Fruit fly (Drosophila melanogaster) whole organism, embryonic: ENCODE data around the gene pod1.

Source experiments
- Atf3 ChIP-seq: fragments of 200-800 bp; sonication (Bioruptor generic); optimal IDR thresholded peaks from 3 replicates; lab custom pipeline; 2016; ENCODE audit warnings: missing biosample characterization, missing genetic modification characterization
- Bteb2 ChIP-seq: fragments of 200-800 bp; sonication (Bioruptor generic); optimal IDR thresholded peaks from 2 replicates; lab custom pipeline; 2016; ENCODE audit warnings: missing biosample characterization, missing genetic modification characterization
- CG10147 ChIP-seq: fragments of 200-800 bp; sonication (Bioruptor generic); optimal IDR thresholded peaks from 2 replicates; lab custom pipeline; 2019; ENCODE audit warnings: missing biosample characterization, mild to moderate bottlenecking, missing genetic modification characterization, moderate library complexity
- CG10274 ChIP-seq: fragments of 200-800 bp; sonication (Bioruptor generic); optimal IDR thresholded peaks from 3 replicates; lab custom pipeline; 2017; ENCODE audit warnings: missing biosample characterization, mild to moderate bottlenecking, missing genetic modification characterization
- CG11398 ChIP-seq: fragments of 200-800 bp; sonication (Bioruptor generic); optimal IDR thresholded peaks from 2 replicates; lab custom pipeline; 2016; ENCODE audit warnings: missing biosample characterization, missing genetic modification characterization
- CG12071 ChIP-seq: fragments of 200-800 bp; sonication (Bioruptor generic); optimal IDR thresholded peaks from 3 replicates; lab custom pipeline; 2018; ENCODE audit warnings: missing biosample characterization, mild to moderate bottlenecking, missing genetic modification characterization
- CG12391 ChIP-seq: fragments of 200-800 bp; sonication (Bioruptor generic); optimal IDR thresholded peaks from 3 replicates; lab custom pipeline; 2018; ENCODE audit warnings: missing biosample characterization, mild to moderate bottlenecking, missing genetic modification characterization, moderate library complexity
- CG12942 ChIP-seq: fragments of 200-800 bp; sonication (Bioruptor generic); optimal IDR thresholded peaks from 3 replicates; lab custom pipeline; 2016; ENCODE audit warnings: missing biosample characterization, missing genetic modification characterization
- CG13894 ChIP-seq: fragments of 200-800 bp; sonication (Bioruptor generic); optimal IDR thresholded peaks from 3 replicates; lab custom pipeline; 2018; ENCODE audit warnings: missing biosample characterization, mild to moderate bottlenecking, missing genetic modification characterization, moderate library complexity
- CG1529 ChIP-seq: fragments of 200-800 bp; sonication (Bioruptor generic); optimal IDR thresholded peaks from 3 replicates; lab custom pipeline; 2018; ENCODE audit warnings: missing biosample characterization, missing genetic modification characterization
- CG15696 ChIP-seq: fragments of 200-800 bp; sonication (Bioruptor generic); optimal IDR thresholded peaks from 2 replicates; lab custom pipeline; 2019; ENCODE audit warnings: missing biosample characterization, mild to moderate bottlenecking, missing genetic modification characterization, moderate library complexity
- CG16863 ChIP-seq: fragments of 200-800 bp; sonication (Bioruptor generic); optimal IDR thresholded peaks from 3 replicates; lab custom pipeline; 2016; ENCODE audit warnings: missing biosample characterization, missing genetic modification characterization
- CG1832 ChIP-seq: fragments of 200-800 bp; sonication (Bioruptor generic); optimal IDR thresholded peaks from 2 replicates; lab custom pipeline; 2017; ENCODE audit warnings: missing biosample characterization, mild to moderate bottlenecking, missing genetic modification characterization, inconsistent platforms
- CG2120 ChIP-seq: fragments of 200-800 bp; sonication (Bioruptor generic); optimal IDR thresholded peaks from 3 replicates; lab custom pipeline; 2016; ENCODE audit warnings: missing biosample characterization, missing genetic modification characterization
- CG2129 ChIP-seq: fragments of 200-800 bp; sonication (Bioruptor generic); IDR thresholded peaks from 2 replicates; pipeline ENCODE4 v1.3.6; 2022; ENCODE audit warnings: missing biosample characterization, missing genetic modification characterization; ENCODE audit not compliant: partially characterized antibody
- CG2712 ChIP-seq: fragments of 200-800 bp; optimal IDR thresholded peaks from 3 replicates; lab custom pipeline; 2019; ENCODE audit warnings: missing biosample characterization, mild to moderate bottlenecking, missing genetic modification characterization, moderate library complexity
- CG4424 ChIP-seq: fragments of 200-800 bp; sonication (Bioruptor generic); optimal IDR thresholded peaks from 3 replicates; lab custom pipeline; 2016; ENCODE audit warnings: missing biosample characterization, missing genetic modification characterization
- CG6683 ChIP-seq: fragments of 200-800 bp; sonication (Bioruptor generic); optimal IDR thresholded peaks from 2 replicates; lab custom pipeline; 2017; ENCODE audit warnings: missing biosample characterization, mild to moderate bottlenecking, missing genetic modification characterization, missing genetic modification reagents
- CG7556 ChIP-seq: fragments of 200-800 bp; sonication (Bioruptor generic); optimal IDR thresholded peaks from 2 replicates; lab custom pipeline; 2017; ENCODE audit warnings: missing biosample characterization, mild to moderate bottlenecking, missing genetic modification characterization
- CG7839 ChIP-seq: fragments of 200-800 bp; sonication (Bioruptor generic); optimal IDR thresholded peaks from 3 replicates; lab custom pipeline; 2018; ENCODE audit warnings: missing biosample characterization, mild to moderate bottlenecking, missing genetic modification characterization, moderate library complexity
- CG8478 ChIP-seq: fragments of >200 bp; optimal IDR thresholded peaks from 2 replicates; lab custom pipeline; 2018
- CG8924 ChIP-seq: fragments of 200-800 bp; optimal IDR thresholded peaks from 3 replicates; lab custom pipeline; 2019; ENCODE audit warnings: missing biosample characterization, mild to moderate bottlenecking, missing genetic modification characterization, moderate library complexity
- CG9609 ChIP-seq: fragments of 200-800 bp; sonication (Bioruptor generic); optimal IDR thresholded peaks from 3 replicates; lab custom pipeline; 2016; ENCODE audit warnings: missing biosample characterization, missing genetic modification characterization
- CG9727 ChIP-seq: fragments of 200-800 bp; sonication (Bioruptor generic); optimal IDR thresholded peaks from 3 replicates; lab custom pipeline; 2017; ENCODE audit warnings: missing biosample characterization, mild to moderate bottlenecking, missing genetic modification characterization
- CG9797 ChIP-seq: fragments of 200-800 bp; sonication (Bioruptor generic); optimal IDR thresholded peaks from 3 replicates; lab custom pipeline; 2018; ENCODE audit warnings: missing biosample characterization, mild to moderate bottlenecking, missing genetic modification characterization
- Dref ChIP-seq: fragments of 200-800 bp; sonication (Bioruptor generic); IDR thresholded peaks from 2 replicates; pipeline ENCODE4 v1.3.6; 2022; ENCODE audit warnings: missing biosample characterization, missing genetic modification characterization
- E2f1 ChIP-seq: fragments of 200-800 bp; sonication (Bioruptor generic); IDR thresholded peaks from 2 replicates; pipeline ENCODE4 v1.3.6; 2022; ENCODE audit warnings: missing biosample characterization, missing genetic modification characterization
- Ets65A ChIP-seq: fragments of 200-800 bp; sonication (Bioruptor generic); peaks from one replicate; lab custom pipeline; 2016; ENCODE audit warnings: missing biosample characterization, missing genetic modification characterization
- Gug ChIP-seq: fragments of 200-800 bp; sonication (Bioruptor generic); IDR thresholded peaks from 4 replicates; pipeline ENCODE4 v1.3.6; 2022; ENCODE audit warnings: missing biosample characterization, missing genetic modification characterization
- H2.0 ChIP-seq: fragments of 200-800 bp; sonication (Bioruptor generic); IDR thresholded peaks from 2 replicates; pipeline ENCODE4 v1.3.6; 2022; ENCODE audit warnings: missing biosample characterization, missing genetic modification characterization
- HHEX ChIP-seq: fragments of 200-800 bp; sonication (Bioruptor generic); optimal IDR thresholded peaks from 3 replicates; lab custom pipeline; 2017; ENCODE audit warnings: missing biosample characterization, mild to moderate bottlenecking, missing genetic modification characterization, missing genetic modification reagents
- HLH3B ChIP-seq: fragments of 200-800 bp; sonication (Bioruptor generic); IDR thresholded peaks from 2 replicates; pipeline ENCODE4 v1.3.6; 2022; ENCODE audit warnings: missing biosample characterization, missing genetic modification characterization
- Hsf ChIP-seq: fragments of 200-800 bp; sonication (Bioruptor generic); optimal IDR thresholded peaks from 3 replicates; lab custom pipeline; 2016; ENCODE audit warnings: missing biosample characterization, missing genetic modification characterization
- Mad ChIP-seq: fragments of 200-800 bp; sonication (Bioruptor generic); optimal IDR thresholded peaks from 2 replicates; lab custom pipeline; 2016; ENCODE audit warnings: missing biosample characterization, missing genetic modification characterization
- Mes4 ChIP-seq: fragments of 200-800 bp; sonication (Bioruptor generic); optimal IDR thresholded peaks from 2 replicates; lab custom pipeline; 2016; ENCODE audit warnings: missing biosample characterization, missing genetic modification characterization
- NC2α ChIP-seq: fragments of 200-800 bp; sonication (Bioruptor generic); optimal IDR thresholded peaks from 2 replicates; lab custom pipeline; 2016; ENCODE audit warnings: missing biosample characterization, missing genetic modification characterization
- NC2β ChIP-seq: fragments of 200-800 bp; sonication (Bioruptor generic); optimal IDR thresholded peaks from 2 replicates; lab custom pipeline; 2016; ENCODE audit warnings: missing biosample characterization, missing genetic modification characterization
- Optix ChIP-seq: fragments of 200-800 bp; sonication (Bioruptor generic); IDR thresholded peaks from 3 replicates; pipeline ENCODE4 v1.3.6; 2022; ENCODE audit warnings: missing biosample characterization, missing genetic modification characterization
- Ptx1 ChIP-seq: fragments of 200-800 bp; sonication (Bioruptor generic); IDR thresholded peaks from 2 replicates; pipeline ENCODE4 v1.3.6; 2022; ENCODE audit warnings: missing biosample characterization, missing genetic modification characterization
- Trl ChIP-seq, 3 experiments: fragments of >200 bp in 2 of 3; fragments of 200-800 bp in 1 of 3; sonication (Bioruptor generic) in 1 of 3; optimal IDR thresholded peaks; 2 replicates in 1 of 3; 3 replicates in 2 of 3; lab custom pipeline; 2016 to 2017; ENCODE audit warnings: missing biosample characterization in 1 of 3, missing genetic modification characterization in 1 of 3
- Usf ChIP-seq: fragments of 200-800 bp; sonication (Bioruptor generic); optimal IDR thresholded peaks from 2 replicates; lab custom pipeline; 2017; ENCODE audit warnings: missing genotype, missing biosample characterization, missing genetic modification characterization
- amos ChIP-seq: fragments of 200-800 bp; sonication (Bioruptor generic); IDR thresholded peaks from 2 replicates; pipeline ENCODE4 v1.3.6; 2022; ENCODE audit warnings: missing biosample characterization, missing genetic modification characterization; ENCODE audit not compliant: partially characterized antibody
- dmrt99B ChIP-seq: fragments of 200-800 bp; sonication (Bioruptor generic); optimal IDR thresholded peaks from 2 replicates; lab custom pipeline; 2018; ENCODE audit warnings: missing biosample characterization, mild to moderate bottlenecking, missing genetic modification characterization, moderate library complexity
- ftz-f1 ChIP-seq: fragments of 200-800 bp; sonication (Bioruptor generic); optimal IDR thresholded peaks from 2 replicates; lab custom pipeline; 2016; ENCODE audit warnings: missing biosample characterization, missing genetic modification characterization
- nau ChIP-seq: fragments of 200-800 bp; sonication (Bioruptor generic); optimal IDR thresholded peaks from 3 replicates; lab custom pipeline; 2017; ENCODE audit warnings: missing biosample characterization, mild to moderate bottlenecking, missing genetic modification characterization, missing genetic modification reagents
- pum ChIP-seq: fragments of 200-800 bp; sonication (Bioruptor generic); optimal IDR thresholded peaks from 2 replicates; lab custom pipeline; 2016; ENCODE audit warnings: missing biosample characterization, missing genetic modification characterization
- slp2 ChIP-seq: fragments of 200-800 bp; sonication (Bioruptor generic); optimal IDR thresholded peaks from 2 replicates; lab custom pipeline; 2016; ENCODE audit warnings: missing biosample characterization, missing genetic modification characterization
- tgo ChIP-seq: fragments of 200-800 bp; sonication (Bioruptor generic); IDR thresholded peaks from 3 replicates; pipeline ENCODE4 v1.3.6; 2022; ENCODE audit warnings: missing biosample characterization, missing genetic modification characterization
- vnd ChIP-seq: fragments of 200-800 bp; sonication (Bioruptor generic); IDR thresholded peaks from 3 replicates; pipeline ENCODE4 v1.3.6; 2022; ENCODE audit warnings: missing biosample characterization, missing genetic modification characterization; ENCODE audit not compliant: partially characterized antibody
- wek ChIP-seq: fragments of 200-800 bp; sonication (Bioruptor generic); optimal IDR thresholded peaks from 3 replicates; lab custom pipeline; 2018; ENCODE audit warnings: missing biosample characterization, mild to moderate bottlenecking, missing genetic modification characterization, moderate library complexity
- wor ChIP-seq: fragments of 200-800 bp; sonication (Bioruptor generic); IDR thresholded peaks from 2 replicates; pipeline ENCODE4 v1.3.6; 2022; ENCODE audit warnings: missing biosample characterization, missing genetic modification characterization

pod1 gene

DNA sequence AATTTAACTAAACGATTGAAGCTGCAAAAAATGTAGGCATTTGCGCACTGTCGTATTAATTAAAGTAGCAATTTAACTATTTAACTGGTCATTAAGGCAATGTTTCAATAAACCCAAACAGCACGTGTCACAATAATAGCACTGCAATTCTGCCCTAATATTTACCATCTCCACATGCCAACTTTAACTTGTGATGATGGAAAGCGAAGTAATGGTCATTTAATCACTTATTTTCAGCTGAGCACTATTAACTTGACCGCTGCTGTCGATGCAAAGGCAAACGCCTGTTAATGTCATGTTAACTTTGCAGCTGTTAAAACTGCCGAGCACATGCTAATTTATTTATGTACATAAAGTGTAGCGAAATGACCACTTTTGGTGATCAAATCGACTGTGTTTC is 9.3 kb upstream of the pod1 start (continued):
- TF ChIP-seq CG8924 (tag; lab: Kevin White, UChicago) (peak; percentile 79), CG9797 (GFP tag; lab: Kevin White, UChicago) (no peak), CG10274 (peak; percentile 69), CG2712 (tag; lab: Kevin White, UChicago) (peak; percentile 76), Dref (GFP tag; lab: Robert Waterston, UW) (peak; percentile 25; the same call in 1 of the 2 replicates), CG1832 (GFP tag; lab: Kevin White, UChicago) (no peak), Bteb2 (GFP tag; lab: Kevin White, UChicago) (peak; percentile 77), CG7556 (GFP tag; lab: Kevin White, UChicago) (peak; percentile 76), Mad (peak; percentile 78), CG12071 (peak; percentile 91), CG2120 (GFP tag; lab: Kevin White, UChicago) (peak; percentile 89), CG16863 (peak; percentile 74), Atf3 (GFP tag; lab: Kevin White, UChicago) (peak; percentile 74), Ets65A (GFP tag; lab: Kevin White, UChicago) (peak; percentile 97), CG9609 (GFP tag; lab: Kevin White, UChicago) (peak; percentile 70), CG13894 (tag; lab: Kevin White, UChicago) (peak; percentile 31), CG9727 (GFP tag; lab: Kevin White, UChicago) (peak; percentile 67), NC2β (GFP tag; lab: Kevin White, UChicago) (peak; percentile 64), HLH3B (GFP tag; lab: Robert Waterston, UW) (peak; percentile 84), CG11398 (peak; percentile 28), NC2α (peak; percentile 31), nau (GFP tag; lab: Kevin White, UChicago) (peak; percentile 67), amos (GFP tag; lab: Robert Waterston, UW) (no peak), Ptx1 (peak; percentile 84), CG7839 (peak; percentile 89), slp2 (GFP tag; lab: Kevin White, UChicago) (peak; percentile 76), wek (GFP tag; lab: Kevin White, UChicago) (peak; percentile 76), tgo (peak; percentile 81), CG12391 (tag; lab: Kevin White, UChicago) (peak; percentile 72), CG6683 (GFP tag; lab: Kevin White, UChicago) (peak; percentile 32), Gug (peak; percentile 83), CG10147 (GFP tag; lab: Kevin White, UChicago) (peak; percentile 73), ftz-f1 (GFP tag; lab: Kevin White, UChicago) (no peak), E2f1 (GFP tag; lab: Robert Waterston, UW) (peak; percentile 78), CG4424 (GFP tag; lab: Kevin White, UChicago) (peak; percentile 79), pum (peak; percentile 56), Optix (peak; percentile 86), CG12942 (GFP tag; lab: Kevin White, UChicago) (peak; percentile 79), Trl (optimal IDR thresholded peaks at IDR 0.05; lab: Kevin White, UChicago) (no peak), Trl (GFP tag; optimal IDR thresholded peaks at IDR 0.05; lab: Kevin White, UChicago) (peak; percentile 74), Hsf (GFP tag; lab: Kevin White, UChicago) (peak; percentile 83), dmrt99B (peak; percentile 89), wor (GFP tag; lab: Robert Waterston, UW) (peak; percentile 68), H2.0 (GFP tag; lab: Robert Waterston, UW) (peak; percentile 88), vnd (GFP tag; lab: Robert Waterston, UW) (no peak), Mes4 (peak; percentile 75), HHEX (GFP tag; lab: Kevin White, UChicago) (peak; percentile 81), CG2129 (GFP tag; lab: Robert Waterston, UW) (no peak), CG8478 (lab: Kevin White, UChicago) (no peak), CG15696 (tag; lab: Kevin White, UChicago) (peak; percentile 26), Usf (GFP tag; lab: Kevin White, UChicago) (peak; percentile 68), CG1529 (peak; percentile 63)
